Fruit fly (Drosophila melanogaster) whole organism, embryonic: ENCODE data around the gene CG43229.

Source experiments
- ATbp ChIP-seq: fragments of 200-800 bp; sonication (Bioruptor generic); optimal IDR thresholded peaks from 2 replicates; lab custom pipeline; 2017; ENCODE audit warnings: missing biosample characterization, mild to moderate bottlenecking, missing genetic modification characterization, missing genetic modification reagents
- Adf1 ChIP-seq: fragments of 200-800 bp; sonication (Bioruptor generic); IDR thresholded peaks from 2 replicates; pipeline ENCODE4 v1.3.6; 2022; ENCODE audit warnings: missing biosample characterization, missing genetic modification characterization
- CG12155 ChIP-seq: fragments of 200-800 bp; sonication (Bioruptor generic); optimal IDR thresholded peaks from 3 replicates; lab custom pipeline; 2016; ENCODE audit warnings: missing biosample characterization, missing genetic modification characterization
- CG16813 ChIP-seq: fragments of 200-800 bp; sonication (Bioruptor generic); IDR thresholded peaks from 3 replicates; pipeline ENCODE4 v1.3.6; 2022; ENCODE audit warnings: missing biosample characterization, missing genetic modification characterization; ENCODE audit not compliant: partially characterized antibody
- CG2116 ChIP-seq: fragments of 200-800 bp; sonication (Bioruptor generic); optimal IDR thresholded peaks from 3 replicates; lab custom pipeline; 2018; ENCODE audit warnings: missing biosample characterization, mild to moderate bottlenecking, missing genetic modification characterization
- CG2199 ChIP-seq: fragments of 200-800 bp; sonication (Bioruptor generic); IDR thresholded peaks from 3 replicates; pipeline ENCODE4 v1.3.6; 2022; ENCODE audit warnings: missing biosample characterization, missing genetic modification characterization
- CG30403 ChIP-seq: fragments of 200-800 bp; sonication (Bioruptor generic); optimal IDR thresholded peaks from 3 replicates; lab custom pipeline; 2016; ENCODE audit warnings: missing biosample characterization, missing genetic modification characterization
- CG42726 ChIP-seq: fragments of 200-800 bp; sonication (Bioruptor generic); IDR thresholded peaks from 2 replicates; pipeline ENCODE4 v1.3.6; 2022; ENCODE audit warnings: missing biosample characterization, missing genetic modification characterization; ENCODE audit not compliant: partially characterized antibody
- CG6791 ChIP-seq: fragments of 200-800 bp; sonication (Bioruptor generic); IDR thresholded peaks from 3 replicates; pipeline ENCODE4 v1.3.6; 2022; ENCODE audit warnings: missing biosample characterization, missing genetic modification characterization; ENCODE audit not compliant: partially characterized antibody
- CG7839 ChIP-seq: fragments of 200-800 bp; sonication (Bioruptor generic); optimal IDR thresholded peaks from 3 replicates; lab custom pipeline; 2018; ENCODE audit warnings: missing biosample characterization, mild to moderate bottlenecking, missing genetic modification characterization, moderate library complexity
- CG9932 ChIP-seq: fragments of 200-800 bp; sonication (Bioruptor generic); IDR thresholded peaks from 2 replicates; pipeline ENCODE4 v1.3.6; 2022; ENCODE audit warnings: missing biosample characterization, missing genetic modification characterization
- Dip3 ChIP-seq: fragments of 200-800 bp; sonication (Bioruptor generic); optimal IDR thresholded peaks from 3 replicates; lab custom pipeline; 2016; ENCODE audit warnings: missing biosample characterization, missing genetic modification characterization
- GATAe ChIP-seq: fragments of 200-800 bp; sonication (Bioruptor generic); conservative IDR thresholded peaks from 2 replicates; pipeline ENCODE4 v1.3.6; 2022; ENCODE audit warnings: missing biosample characterization, missing genetic modification characterization
- H2.0 ChIP-seq: fragments of 200-800 bp; sonication (Bioruptor generic); IDR thresholded peaks from 2 replicates; pipeline ENCODE4 v1.3.6; 2022; ENCODE audit warnings: missing biosample characterization, missing genetic modification characterization
- HHEX ChIP-seq: fragments of 200-800 bp; sonication (Bioruptor generic); optimal IDR thresholded peaks from 3 replicates; lab custom pipeline; 2017; ENCODE audit warnings: missing biosample characterization, mild to moderate bottlenecking, missing genetic modification characterization, missing genetic modification reagents
- Hey ChIP-seq: fragments of 200-800 bp; sonication (Bioruptor generic); optimal IDR thresholded peaks from 3 replicates; lab custom pipeline; 2018; ENCODE audit warnings: missing biosample characterization, mild to moderate bottlenecking, missing genetic modification characterization
- HmgZ ChIP-seq: fragments of 200-800 bp; sonication (Bioruptor generic); optimal IDR thresholded peaks from 2 replicates; lab custom pipeline; 2018; ENCODE audit warnings: missing biosample characterization, mild to moderate bottlenecking, missing genetic modification characterization
- Hr78 ChIP-seq, 2 experiments: fragments of 200-800 bp in 1 of 2; fragments of >200 bp in 1 of 2; sonication (Bioruptor generic) in 1 of 2; optimal IDR thresholded peaks; 2 replicates each; lab custom pipeline; 2017 to 2019; ENCODE audit warnings: missing biosample characterization in 2 of 2, missing genetic modification characterization in 2 of 2, mild to moderate bottlenecking in 1 of 2, moderate library complexity in 1 of 2
- Med ChIP-seq: fragments of 200-800 bp; sonication (Bioruptor generic); peaks from one replicate; lab custom pipeline; 2016; ENCODE audit warnings: missing biosample characterization, missing genetic modification characterization, mild to moderate bottlenecking, inconsistent platforms, moderate library complexity
- Oaz ChIP-seq: fragments of 200-800 bp; sonication (Bioruptor generic); IDR thresholded peaks from 2 replicates; pipeline ENCODE4 v1.3.6; 2022; ENCODE audit warnings: missing biosample characterization, missing genetic modification characterization
- Oli ChIP-seq: fragments of 200-800 bp; sonication (Bioruptor generic); optimal IDR thresholded peaks from 2 replicates; lab custom pipeline; 2018; ENCODE audit warnings: missing biosample characterization, mild to moderate bottlenecking, missing genetic modification characterization, moderate library complexity
- PHDP ChIP-seq: fragments of 200-800 bp; sonication (Bioruptor generic); optimal IDR thresholded peaks from 3 replicates; lab custom pipeline; 2018; ENCODE audit warnings: missing biosample characterization, mild to moderate bottlenecking, missing genetic modification characterization, moderate library complexity
- Poxn ChIP-seq: fragments of 200-800 bp; sonication (Bioruptor generic); IDR thresholded peaks from 2 replicates; pipeline ENCODE4 v1.3.6; 2022; ENCODE audit warnings: missing biosample characterization, missing genetic modification characterization
- Rfx ChIP-seq: fragments of 200-800 bp; sonication (Bioruptor generic); IDR thresholded peaks from 2 replicates; pipeline ENCODE4 v1.3.6; 2022; ENCODE audit warnings: missing biosample characterization, missing genetic modification characterization
- Sox100B ChIP-seq: fragments of 200-800 bp; sonication (Bioruptor generic); optimal IDR thresholded peaks from 3 replicates; lab custom pipeline; 2018; ENCODE audit warnings: missing biosample characterization, mild to moderate bottlenecking, missing genetic modification characterization
- Xrp1 ChIP-seq: fragments of 200-800 bp; sonication (Bioruptor generic); IDR thresholded peaks from 2 replicates; pipeline ENCODE4 v1.3.6; 2022; ENCODE audit warnings: missing biosample characterization, missing genetic modification characterization
- ato ChIP-seq: fragments of 200-800 bp; sonication (Bioruptor generic); IDR thresholded peaks from 2 replicates; pipeline ENCODE4 v1.3.6; 2022; ENCODE audit warnings: missing biosample characterization, missing genetic modification characterization; ENCODE audit not compliant: partially characterized antibody
- bsh ChIP-seq, 2 experiments: fragments of 200-800 bp; sonication (Bioruptor generic); optimal IDR thresholded peaks; 2 replicates each; lab custom pipeline; 2017 to 2018; ENCODE audit warnings: mild to moderate bottlenecking in 2 of 2, missing biosample characterization in 2 of 2, missing genetic modification characterization in 2 of 2, moderate library complexity in 1 of 2
- cwo ChIP-seq: fragments of 200-800 bp; sonication (Bioruptor generic); optimal IDR thresholded peaks from 3 replicates; lab custom pipeline; 2017; ENCODE audit warnings: missing biosample characterization, missing genetic modification characterization, mild to moderate bottlenecking, moderate library complexity, missing genetic modification reagents
- dati ChIP-seq: fragments of 200-800 bp; sonication (Bioruptor generic); IDR thresholded peaks from 2 replicates; pipeline ENCODE4 v1.3.6; 2022; ENCODE audit warnings: missing biosample characterization, missing genetic modification characterization
- dm ChIP-seq: fragments of 200-800 bp; sonication (Bioruptor generic); optimal IDR thresholded peaks from 3 replicates; lab custom pipeline; 2016; ENCODE audit warnings: missing biosample characterization, missing genetic modification characterization
- dmrt11E ChIP-seq: fragments of 200-800 bp; sonication (Bioruptor generic); optimal IDR thresholded peaks from 3 replicates; lab custom pipeline; 2018; ENCODE audit warnings: missing biosample characterization, mild to moderate bottlenecking, missing genetic modification characterization, moderate library complexity
- dpn ChIP-seq, 2 experiments: fragments of 200-800 bp; sonication (Bioruptor generic); optimal IDR thresholded peaks; 3 replicates each; lab custom pipeline; 2016; ENCODE audit warnings: missing biosample characterization in 2 of 2, missing genetic modification characterization in 2 of 2
- gem ChIP-seq: fragments of 200-800 bp; sonication (Bioruptor generic); optimal IDR thresholded peaks from 2 replicates; lab custom pipeline; 2019; ENCODE audit warnings: missing biosample characterization, mild to moderate bottlenecking, missing genetic modification characterization, moderate library complexity
- lab ChIP-seq: fragments of 200-800 bp; sonication (Bioruptor generic); optimal IDR thresholded peaks from 3 replicates; lab custom pipeline; 2017; ENCODE audit warnings: missing biosample characterization, missing genetic modification characterization, mild to moderate bottlenecking, moderate library complexity, missing genetic modification reagents
- lov ChIP-seq, 2 experiments: fragments of 200-800 bp in 1 of 2; fragments of >200 bp in 1 of 2; sonication (Bioruptor generic) in 1 of 2; IDR thresholded peaks in 1 of 2; optimal IDR thresholded peaks in 1 of 2; 2 replicates in 1 of 2; 3 replicates in 1 of 2; pipeline versions ENCODE4 v1.3.6 to Lab custom; 2017 to 2022; ENCODE audit warnings: missing biosample characterization in 1 of 2, missing genetic modification characterization in 1 of 2
- nom ChIP-seq: fragments of 200-800 bp; sonication (Bioruptor generic); optimal IDR thresholded peaks from 2 replicates; lab custom pipeline; 2017; ENCODE audit warnings: missing biosample characterization, missing genetic modification characterization, mild to moderate bottlenecking, moderate library complexity, missing genetic modification reagents
- pros ChIP-seq: fragments of 200-800 bp; sonication (Bioruptor generic); optimal IDR thresholded peaks from 3 replicates; lab custom pipeline; 2019; ENCODE audit warnings: missing biosample characterization, mild to moderate bottlenecking, missing genetic modification characterization, moderate library complexity
- pzg ChIP-seq: fragments of 200-800 bp; sonication (Bioruptor generic); optimal IDR thresholded peaks from 3 replicates; lab custom pipeline; 2018; ENCODE audit warnings: missing biosample characterization, mild to moderate bottlenecking, missing genetic modification characterization, moderate library complexity
- run ChIP-seq: fragments of 200-800 bp; sonication (Bioruptor generic); optimal IDR thresholded peaks from 3 replicates; lab custom pipeline; 2018; ENCODE audit warnings: missing biosample characterization, mild to moderate bottlenecking, missing genetic modification characterization
- sens ChIP-seq: fragments of 200-800 bp; sonication (Bioruptor generic); peaks from one replicate; lab custom pipeline; 2016; ENCODE audit warnings: missing biosample characterization, missing genetic modification characterization
- sug ChIP-seq: fragments of 200-800 bp; optimal IDR thresholded peaks from 2 replicates; lab custom pipeline; 2019; ENCODE audit warnings: missing biosample characterization, mild to moderate bottlenecking, missing genetic modification characterization, moderate library complexity
- unc-4 ChIP-seq: fragments of 200-800 bp; sonication (Bioruptor generic); IDR thresholded peaks from 2 replicates; pipeline ENCODE4 v1.3.6; 2022; ENCODE audit warnings: missing biosample characterization, missing genetic modification characterization; ENCODE audit not compliant: partially characterized antibody
- vvl ChIP-seq: fragments of 200-800 bp; sonication (Bioruptor generic); IDR thresholded peaks from 2 replicates; pipeline ENCODE4 v1.3.6; 2022; ENCODE audit warnings: missing biosample characterization, missing genetic modification characterization
- wek ChIP-seq: fragments of 200-800 bp; sonication (Bioruptor generic); optimal IDR thresholded peaks from 3 replicates; lab custom pipeline; 2018; ENCODE audit warnings: missing biosample characterization, mild to moderate bottlenecking, missing genetic modification characterization, moderate library complexity

Gene CG43229

dm6 chrX:18094747-18095352 lies 43.5 kb upstream of the CG43229 start (continued):
- TF ChIP-seq run (tag; lab: Kevin White, UChicago) (no peak), Xrp1 (peak; percentile 14; the same call in 1 of the 2 replicates), pros (no peak), dmrt11E (tag; lab: Kevin White, UChicago) (peak; percentile 16), H2.0 (GFP tag; lab: Robert Waterston, UW) (peak; percentile 53), CG9932 (GFP tag; lab: Robert Waterston, UW) (peak; percentile 45), cwo (GFP tag; lab: Kevin White, UChicago) (peak; percentile 28), Oaz (GFP tag; lab: Robert Waterston, UW) (no peak), Sox100B (GFP tag; lab: Kevin White, UChicago) (peak; percentile 6), Oli (peak; percentile 48), nom (no peak), ATbp (GFP tag; lab: Kevin White, UChicago) (no peak), HHEX (GFP tag; lab: Kevin White, UChicago) (peak; percentile 41), CG12155 (peak; percentile 22), bsh (GFP tag; optimal IDR thresholded peaks at IDR 0.05; lab: Kevin White, UChicago) (peak; percentile 15 to 36), CG2199 (GFP tag; lab: Robert Waterston, UW) (no peak), dpn (GFP tag; optimal IDR thresholded peaks at IDR 0.05; lab: Kevin White, UChicago) (peak in 1 of 2 experiments; percentile 37), HmgZ (tag; lab: Kevin White, UChicago) (peak; percentile 7), CG7839 (peak; percentile 2), Rfx (GFP tag; lab: Robert Waterston, UW) (peak; percentile 63)

DNA sequence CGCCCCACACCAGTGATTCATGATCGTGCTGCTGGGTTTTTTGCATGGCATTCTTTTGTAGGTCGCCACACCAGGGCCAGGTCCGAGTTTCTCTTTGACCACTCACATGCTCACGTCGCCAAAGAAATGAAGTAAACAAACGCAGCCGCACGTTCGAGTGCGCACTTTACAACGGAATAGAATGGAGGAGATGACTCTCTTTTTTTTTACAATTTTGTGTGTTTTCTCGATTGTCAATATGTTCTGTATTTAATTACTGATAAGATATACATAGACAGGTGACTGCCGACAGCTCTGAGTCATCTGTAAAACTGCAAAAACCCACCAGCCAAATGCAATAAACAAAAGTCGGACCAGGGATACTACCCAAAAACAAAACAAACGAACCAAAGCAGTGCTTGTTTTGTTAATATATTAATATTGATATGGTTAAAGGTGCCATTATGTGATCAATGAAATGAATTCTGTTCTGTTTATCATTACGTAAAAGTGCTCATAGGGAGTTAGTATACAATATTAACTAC lies 38.1 kb upstream of the CG43229 start:
- TF ChIP-seq sens (GFP tag; lab: Kevin White, UChicago) (peak; percentile 45), CG16813 (GFP tag; lab: Robert Waterston, UW) (0 out of 3 replicates have a peak, but pooled peaks have one; percentile 8), sug (tag; lab: Kevin White, UChicago) (peak; percentile 34), GATAe (no peak), unc-4 (GFP tag; lab: Robert Waterston, UW) (no peak), Hey (tag; lab: Kevin White, UChicago) (no peak), dm (GFP tag; lab: Kevin White, UChicago) (no peak), lov (optimal IDR thresholded peaks at IDR 0.05; lab: Kevin White, UChicago) (no peak), lov (GFP tag; IDR thresholded peaks at IDR 0.05; lab: Robert Waterston, UW) (no peak), Med (peak; percentile 43)

dm6 chrX:18101098-18101711 lies 37.1 kb upstream of the CG43229 start, which contains the start of gene Mvb12:
TSS of gene Mvb12 (minus strand) at chrX:18101314.
- TF ChIP-seq Poxn (GFP tag; lab: Robert Waterston, UW) (no peak), PHDP (tag; lab: Kevin White, UChicago) (peak; percentile 23), CG2116 (peak; percentile 11), dmrt11E (tag; lab: Kevin White, UChicago) (peak; percentile 20), pzg (GFP tag; lab: Kevin White, UChicago) (peak; percentile 24), Hr78 (GFP tag; optimal IDR thresholded peaks at IDR 0.05; lab: Kevin White, UChicago) (no peak), CG42726 (GFP tag; lab: Robert Waterston, UW) (peak; percentile 58; the same call in 1 of the 2 replicates), wek (peak; percentile 30), gem (tag; lab: Kevin White, UChicago) (peak; percentile 18), dati (GFP tag; lab: Robert Waterston, UW) (no peak), Dip3 (no peak), Adf1 (GFP tag; lab: Robert Waterston, UW) (no peak), vvl (GFP tag; lab: Robert Waterston, UW) (peak; percentile 27; the same call in 1 of the 2 replicates), lab (GFP tag; lab: Kevin White, UChicago) (peak; percentile 46), ato (peak; percentile 54; the same call in 1 of the 2 replicates), CG6791 (GFP tag; lab: Robert Waterston, UW) (peak; percentile 63), CG30403 (GFP tag; lab: Kevin White, UChicago) (peak; percentile 15)
